Worm (Caenorhabditis elegans): ENCODE data around the gene sre-33.

ce11 chrII:12420486-12420885 is 32.6 kb upstream of the sre-33 start, which contains the start of gene sre-26:
- TF ChIP-seq mab-5 (tag; optimal IDR thresholded peaks at IDR 0.05) = no peak
- no peak for TF ChIP-seq blmp-1 (tag; optimal IDR thresholded peaks at IDR 0.05)
- TF ChIP-seq snpc-4 (tag; optimal IDR thresholded peaks at IDR 0.05) = no peak
- TF ChIP-seq pha-4 (tag; optimal IDR thresholded peaks at IDR 0.05) = no peak
- TF ChIP-seq unc-120 (tag; optimal IDR thresholded peaks at IDR 0.05; ENCODE audit: poor library complexity, severe bottlenecking) = no peak
- TF ChIP-seq elt-1 (tag; optimal IDR thresholded peaks at IDR 0.05; ENCODE audit: borderline replicate concordance, insufficient read depth) = no peak
- TF ChIP-seq unc-39 (tag; optimal IDR thresholded peaks at IDR 0.05) = no peak
- no peak for TF ChIP-seq unc-62 (GFP tag; optimal IDR thresholded peaks at IDR 0.05)
- TF ChIP-seq M03D4.4 (tag; optimal IDR thresholded peaks at IDR 0.05) = no peak
- no peak for TF ChIP-seq ceh-43 (GFP tag; optimal IDR thresholded peaks at IDR 0.05)
- no peak for TF ChIP-seq ham-2 (GFP tag; optimal IDR thresholded peaks at IDR 0.05)
- TF ChIP-seq nhr-237 (tag; optimal IDR thresholded peaks at IDR 0.05) = no peak
